Fruit fly (Drosophila melanogaster): ENCODE measurements around the gene Pi4KIIIalpha.

The Pi4KIIIalpha gene

DNA sequence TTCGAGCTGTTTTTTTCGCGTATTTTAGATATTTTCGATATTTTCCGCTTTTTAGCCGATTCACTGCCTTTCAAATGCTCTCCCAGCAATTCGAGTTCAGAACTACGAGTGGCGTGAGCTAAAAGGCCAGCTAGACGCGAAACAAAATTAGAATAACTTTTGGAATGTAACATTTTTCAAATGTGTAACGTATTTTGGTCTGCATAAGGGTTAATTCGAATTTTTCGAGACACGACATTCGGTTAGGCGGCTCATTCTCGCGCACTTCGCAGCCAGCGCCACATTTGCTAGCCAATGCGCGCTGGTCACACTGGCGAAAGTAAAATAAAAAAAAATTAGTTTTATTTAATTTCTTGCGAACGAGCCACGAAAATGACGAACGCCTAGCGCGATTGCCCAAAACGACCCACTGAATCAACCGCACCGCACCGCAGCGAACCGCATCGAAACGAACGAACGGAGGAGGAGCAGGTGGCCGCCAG lies at the start of gene Pi4KIIIalpha, which contains the start of gene brv3:
Gene Pi4KIIIalpha (plus strand): TSS at position 280 of the 482 bp plus-strand sequence.
Gene brv3 (minus strand): TSS at position 51 of the 482 bp plus-strand sequence.
- TF ChIP-seq Dek (tag; optimal IDR thresholded peaks at IDR 0.05) (peak; percentile 8), CG6272 (GFP tag; IDR thresholded peaks at IDR 0.05) (no peak), onecut (GFP tag; IDR thresholded peaks at IDR 0.05) (no peak), CG3847 (GFP tag; IDR thresholded peaks at IDR 0.05) (peak; percentile 55), Drgx (GFP tag; IDR thresholded peaks at IDR 0.05) (no peak), CG15011 (GFP tag; optimal IDR thresholded peaks at IDR 0.05) (no peak), CG17912 (GFP tag; optimal IDR thresholded peaks at IDR 0.05) (no peak), CG14710 (tag; optimal IDR thresholded peaks at IDR 0.05) (peak; percentile 32), ems (GFP tag; optimal IDR thresholded peaks at IDR 0.05) (no peak), zfh1 (GFP tag; IDR thresholded peaks at IDR 0.05) (no peak), CG11560 (tag; IDR thresholded peaks at IDR 0.05) (peak; percentile 62; the same call in 1 of the 3 replicates), Nf-YB (GFP tag; optimal IDR thresholded peaks at IDR 0.05) (no peak), oc (tag; optimal IDR thresholded peaks at IDR 0.05) (no peak), phol (tag; optimal IDR thresholded peaks at IDR 0.05) (peak; percentile 42), esg (GFP tag; conservative IDR thresholded peaks at IDR 0.05) (no peak), Awh (GFP tag; IDR thresholded peaks at IDR 0.05) (no peak), CG12299 (tag; optimal IDR thresholded peaks at IDR 0.05) (no peak), CG11723 (GFP tag; optimal IDR thresholded peaks at IDR 0.05) (no peak), luna (GFP tag; optimal IDR thresholded peaks at IDR 0.05) (no peak), MBD-R2 (GFP tag; IDR thresholded peaks at IDR 0.05) (peak; percentile 73), Dp (GFP tag; optimal IDR thresholded peaks at IDR 0.05) (peak; percentile 71), CG1832 (GFP tag; optimal IDR thresholded peaks at IDR 0.05) (no peak), repo (GFP tag; optimal IDR thresholded peaks at IDR 0.05) (no peak), row (GFP tag; IDR thresholded peaks at IDR 0.05) (peak; percentile 63; the same call in 2 of the 3 replicates), CG14667 (GFP tag; IDR thresholded peaks at IDR 0.05) (no peak), Hsf (GFP tag; optimal IDR thresholded peaks at IDR 0.05) (no peak), MESR4 (GFP tag; optimal IDR thresholded peaks at IDR 0.05) (peak; percentile 85), CG4404 (GFP tag; IDR thresholded peaks at IDR 0.05) (no peak), Rfx (GFP tag; IDR thresholded peaks at IDR 0.05) (peak; percentile 40), ind (GFP tag; optimal IDR thresholded peaks at IDR 0.05) (no peak), ssp (GFP tag; IDR thresholded peaks at IDR 0.05) (no peak), CG9876 (GFP tag; optimal IDR thresholded peaks at IDR 0.05) (no peak), Med (GFP tag) (peak; percentile 3), CG13287 (GFP tag; IDR thresholded peaks at IDR 0.05; ENCODE audit: partially characterized antibody) (peak; percentile 34; the same call in 1 of the 2 replicates), YL-1 (GFP tag; optimal IDR thresholded peaks at IDR 0.05) (peak; percentile 17), Ets97D (GFP tag; optimal IDR thresholded peaks at IDR 0.05) (peak; percentile 14), CG12236 (GFP tag; optimal IDR thresholded peaks at IDR 0.05) (no peak), CG15073 (GFP tag; optimal IDR thresholded peaks at IDR 0.05) (no peak), CG5245 (GFP tag; optimal IDR thresholded peaks at IDR 0.05) (no peak), HLH3B (GFP tag; IDR thresholded peaks at IDR 0.05) (no peak), CG13624 (GFP tag; optimal IDR thresholded peaks at IDR 0.05) (peak; percentile 4), HLH4C (GFP tag; IDR thresholded peaks at IDR 0.05; ENCODE audit: partially characterized antibody) (0 out of 3 replicates have a peak, but pooled peaks have one; percentile 20), Hmr (GFP tag; optimal IDR thresholded peaks at IDR 0.05) (no peak), CG3407 (GFP tag; optimal IDR thresholded peaks at IDR 0.05) (no peak), nerfin-2 (GFP tag; IDR thresholded peaks at IDR 0.05; ENCODE audit: partially characterized antibody) (no peak), CG2129 (GFP tag; IDR thresholded peaks at IDR 0.05; ENCODE audit: partially characterized antibody) (no peak), Mrtf (GFP tag; IDR thresholded peaks at IDR 0.05) (no peak), CG1233 (GFP tag; optimal IDR thresholded peaks at IDR 0.05) (no peak), kay (GFP tag; optimal IDR thresholded peaks at IDR 0.05) (no peak), CG17385 (GFP tag; optimal IDR thresholded peaks at IDR 0.05) (no peak), Camta (GFP tag; optimal IDR thresholded peaks at IDR 0.05) (no peak)
